Fruit fly (Drosophila melanogaster) whole organism, embryonic: ENCODE results near the gene aralar1.

ENCODE experiments used
- MESR4 ChIP-seq: fragments of 200-800 bp; sonication (Bioruptor generic); optimal IDR thresholded peaks from 2 replicates; lab custom pipeline; 2018; ENCODE audit warnings: missing biosample characterization, mild to moderate bottlenecking, missing genetic modification characterization, moderate library complexity
- Ptx1 ChIP-seq: fragments of 200-800 bp; sonication (Bioruptor generic); IDR thresholded peaks from 2 replicates; pipeline ENCODE4 v1.3.6; 2022; ENCODE audit warnings: missing biosample characterization, missing genetic modification characterization

dm6 chr3R:30413795-30414194, 41.9 kb downstream of the aralar1 start:
- TF ChIP-seq Ptx1 (GFP tag; lab: Robert Waterston, UW) = peak; percentile 59
- no peak for TF ChIP-seq MESR4 (GFP tag; lab: Kevin White, UChicago)
